Fruit fly (Drosophila melanogaster): ENCODE measurements around the gene msd5.
A peak's percentile ranks its signal among the peaks of the same experiment; 100 is the strongest.

The msd5 gene

DNA sequence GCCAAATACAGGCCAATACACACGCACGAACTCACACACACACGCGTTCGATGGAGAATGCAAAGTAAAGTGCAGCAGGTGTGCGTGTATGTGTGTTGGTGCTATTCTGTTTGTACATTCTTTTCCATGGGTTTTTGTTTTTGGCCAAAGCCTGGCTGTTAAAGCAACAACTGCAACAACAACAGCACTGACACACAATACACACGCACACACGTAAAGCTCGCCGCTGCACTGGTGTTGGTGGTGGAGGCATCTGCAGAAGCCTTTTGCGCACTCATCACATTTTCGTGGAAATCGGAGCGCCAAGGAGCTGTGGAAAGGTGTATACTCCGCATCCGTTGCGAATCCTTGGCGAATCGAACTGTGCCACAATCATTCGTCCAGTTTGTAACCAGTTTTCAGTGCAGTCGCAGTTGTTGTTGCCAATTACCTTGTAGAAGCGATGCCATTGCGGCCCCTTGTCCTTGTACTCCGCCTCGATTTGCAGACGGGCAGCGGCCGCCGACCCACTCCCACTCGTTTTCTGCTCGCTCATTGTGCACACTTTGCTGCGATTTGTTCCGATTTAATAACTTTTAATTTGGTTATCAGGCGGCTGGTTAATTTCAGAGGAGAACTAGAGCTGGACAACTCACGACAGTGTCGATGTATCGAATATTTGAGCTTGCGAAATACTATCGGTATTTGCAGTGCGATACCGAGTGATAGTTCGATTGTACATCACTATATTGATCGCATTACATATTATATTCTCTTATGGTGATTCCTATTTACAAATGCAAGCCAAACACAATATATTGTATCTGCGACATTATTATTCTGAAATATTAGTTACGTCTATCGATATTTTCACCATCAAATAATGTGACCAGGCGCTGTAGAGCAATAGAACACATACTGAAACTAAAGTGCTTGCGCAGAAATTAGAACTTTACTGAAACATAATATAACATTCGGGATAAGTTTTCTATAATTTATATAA lies 17.3 kb upstream of the msd5 start (continued):
- TF ChIP-seq CG5245 (GFP tag; optimal IDR thresholded peaks at IDR 0.05) (no peak), nom (GFP tag; optimal IDR thresholded peaks at IDR 0.05) (no peak), Dad (GFP tag; optimal IDR thresholded peaks at IDR 0.05) (no peak), Mrtf (GFP tag; IDR thresholded peaks at IDR 0.05) (no peak), rib (GFP tag; IDR thresholded peaks at IDR 0.05) (no peak), Xbp1 (GFP tag; optimal IDR thresholded peaks at IDR 0.05) (peak; percentile 46), schlank (tag; optimal IDR thresholded peaks at IDR 0.05) (no peak), MBD-R2 (GFP tag; IDR thresholded peaks at IDR 0.05) (peak; percentile 51), CG15696 (tag; optimal IDR thresholded peaks at IDR 0.05) (no peak), abd-A (tag; optimal IDR thresholded peaks at IDR 0.05) (no peak), Bdp1 (GFP tag; optimal IDR thresholded peaks at IDR 0.05) (peak; percentile 36), Sin3A (optimal IDR thresholded peaks at IDR 0.05) (peak; percentile 36), Sry-δ (GFP tag; optimal IDR thresholded peaks at IDR 0.05) (peak; percentile 98), tup (GFP tag; optimal IDR thresholded peaks at IDR 0.05) (no peak), lilli (GFP tag; optimal IDR thresholded peaks at IDR 0.05) (peak; percentile 54), CG30403 (GFP tag; optimal IDR thresholded peaks at IDR 0.05) (peak; percentile 52), CG17359 (tag; optimal IDR thresholded peaks at IDR 0.05) (peak; percentile 19), Myb (GFP tag; optimal IDR thresholded peaks at IDR 0.05) (peak; percentile 15), CG12391 (tag; optimal IDR thresholded peaks at IDR 0.05) (peak; percentile 71), CG11504 (tag; optimal IDR thresholded peaks at IDR 0.05) (peak; percentile 48), CG8290 (GFP tag; optimal IDR thresholded peaks at IDR 0.05) (peak; percentile 39), CG8290 (tag; optimal IDR thresholded peaks at IDR 0.05) (peak in 1 of 2 experiments; percentile 77), CG12219 (GFP tag; optimal IDR thresholded peaks at IDR 0.05) (no peak), dpn (GFP tag; optimal IDR thresholded peaks at IDR 0.05) (peak; percentile 23 to 51), pum (GFP tag; optimal IDR thresholded peaks at IDR 0.05) (peak; percentile 35), cad (GFP tag; optimal IDR thresholded peaks at IDR 0.05) (no peak), phol (tag; optimal IDR thresholded peaks at IDR 0.05) (peak; percentile 68), CG17912 (GFP tag; optimal IDR thresholded peaks at IDR 0.05) (no peak), CG6813 (GFP tag; optimal IDR thresholded peaks at IDR 0.05) (no peak), ranshi (GFP tag; IDR thresholded peaks at IDR 0.05) (peak; percentile 34), sug (tag; optimal IDR thresholded peaks at IDR 0.05) (peak; percentile 43), gce (GFP tag; IDR thresholded peaks at IDR 0.05) (no peak), CG14441 (GFP tag; IDR thresholded peaks at IDR 0.05) (no peak), gro (GFP tag; optimal IDR thresholded peaks at IDR 0.05) (peak; percentile 34), Opbp (GFP tag; IDR thresholded peaks at IDR 0.05; ENCODE audit: partially characterized antibody) (peak; percentile 98), CG8388 (GFP tag; optimal IDR thresholded peaks at IDR 0.05) (no peak), CG30431 (GFP tag; optimal IDR thresholded peaks at IDR 0.05) (no peak), CG7372 (GFP tag; IDR thresholded peaks at IDR 0.05) (peak; percentile 39; the same call in 1 of the 2 replicates), Antp (GFP tag; optimal IDR thresholded peaks at IDR 0.05) (peak; percentile 31), Adf1 (GFP tag; IDR thresholded peaks at IDR 0.05) (no peak), Hand (GFP tag; optimal IDR thresholded peaks at IDR 0.05) (no peak), CG2202 (tag; optimal IDR thresholded peaks at IDR 0.05) (no peak), stwl (tag; optimal IDR thresholded peaks at IDR 0.05) (peak; percentile 77), CG18619 (GFP tag; optimal IDR thresholded peaks at IDR 0.05) (no peak), ci (GFP tag; IDR thresholded peaks at IDR 0.05) (no peak), pb (GFP tag; optimal IDR thresholded peaks at IDR 0.05) (no peak), Dp (GFP tag; optimal IDR thresholded peaks at IDR 0.05) (peak; percentile 32), Hr3 (GFP tag; optimal IDR thresholded peaks at IDR 0.05) (peak; percentile 51), CG6683 (GFP tag; optimal IDR thresholded peaks at IDR 0.05) (no peak), grn (GFP tag; optimal IDR thresholded peaks at IDR 0.05) (no peak)

Data from whole organism, embryonic.